Worm (Caenorhabditis elegans): ENCODE results near the gene cyn-7.

The cyn-7 gene

ce11 chrV:15136772-15137171 lies 50.4 kb downstream of the cyn-7 start, which contains the start of gene aipl-1 (continued):
- TF ChIP-seq madf-3 (GFP tag; IDR thresholded peaks at IDR 0.05) (no peak), bed-2 (GFP tag; IDR thresholded peaks at IDR 0.05) (no peak)

Data from whole organism, young adult.